Worm (Caenorhabditis elegans) whole organism, L4/young adult: ENCODE results near the gene F22E5.1.

Source experiments
- W03F9.2 ChIP-seq: fragments of 150-350 bp; optimal IDR thresholded peaks from 2 replicates; lab custom pipeline; 2014; ENCODE audit warnings: missing biosample characterization, missing genetic modification characterization
- him-1 ChIP-seq: sonication (generic microtip); optimal IDR thresholded peaks from 2 replicates; lab custom pipeline; 2016; ENCODE audit warnings: missing genotype, missing genetic modification reagents, missing genetic modification characterization, missing compliant biosample characterization

ce11 chrII:2681118-2681517, 7.5 kb downstream of the F22E5.1 start, which contains the start of gene F34D6.1:
- TF ChIP-seq him-1 (tag; lab: Kevin White, UChicago) (no peak), W03F9.2 (no peak)
